Fruit fly (Drosophila melanogaster): ENCODE results near the gene Madm.

Gene Madm

DNA sequence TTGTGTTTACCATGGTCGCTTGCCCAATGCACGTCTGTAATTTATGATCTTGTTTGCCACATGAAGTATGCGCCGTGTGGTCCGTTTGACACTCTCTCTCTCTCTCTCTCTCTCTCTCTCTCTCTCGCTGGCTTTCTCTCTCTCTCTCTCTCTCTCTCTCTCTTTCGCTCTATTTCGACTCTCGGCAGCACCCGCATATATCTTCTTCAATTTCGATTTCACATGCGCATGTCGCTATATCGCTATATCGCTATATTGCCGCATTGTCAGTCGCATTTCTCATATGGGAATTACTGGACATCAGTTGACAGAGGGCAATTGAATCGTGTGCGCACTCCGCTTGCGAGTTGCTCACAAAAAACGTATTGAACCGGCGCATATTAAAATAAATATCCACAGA is 41.2 kb upstream of the Madm start (continued):
- no peak for TF ChIP-seq CG11695 (GFP tag; IDR thresholded peaks at IDR 0.05)
- no peak for TF ChIP-seq HLH4C (GFP tag; IDR thresholded peaks at IDR 0.05; ENCODE audit: partially characterized antibody)
- TF ChIP-seq psq (GFP tag; optimal IDR thresholded peaks at IDR 0.05): no peak
- no peak for TF ChIP-seq Doc2 (GFP tag; IDR thresholded peaks at IDR 0.05)
- TF ChIP-seq sim (GFP tag; IDR thresholded peaks at IDR 0.05): no peak
- peak; percentile 61 for TF ChIP-seq sens (GFP tag)
- TF ChIP-seq CG6689 (GFP tag; IDR thresholded peaks at IDR 0.05): no peak
- no peak for TF ChIP-seq sob (GFP tag; IDR thresholded peaks at IDR 0.05)
- no peak for TF ChIP-seq CG42726 (GFP tag; IDR thresholded peaks at IDR 0.05; ENCODE audit: partially characterized antibody)
- TF ChIP-seq CG4707 (GFP tag; optimal IDR thresholded peaks at IDR 0.05): no peak
- TF ChIP-seq E2f1 (GFP tag; IDR thresholded peaks at IDR 0.05): no peak
- TF ChIP-seq bowl (GFP tag; IDR thresholded peaks at IDR 0.05): no peak
- no peak for TF ChIP-seq crp (GFP tag; optimal IDR thresholded peaks at IDR 0.05)
- no peak for TF ChIP-seq seq (GFP tag; IDR thresholded peaks at IDR 0.05)
- TF ChIP-seq CG34224 (GFP tag; IDR thresholded peaks at IDR 0.05; ENCODE audit: partially characterized antibody): 0 out of 3 replicates have a peak, but pooled peaks have one; percentile 29
- peak; percentile 82 to 94 for TF ChIP-seq Trl (optimal IDR thresholded peaks at IDR 0.05)
- TF ChIP-seq Trl (GFP tag; optimal IDR thresholded peaks at IDR 0.05): no peak
- no peak for TF ChIP-seq HmgD (GFP tag; optimal IDR thresholded peaks at IDR 0.05)
- TF ChIP-seq CG4404 (GFP tag; IDR thresholded peaks at IDR 0.05): no peak
- TF ChIP-seq CG2875 (GFP tag; optimal IDR thresholded peaks at IDR 0.05): no peak
- TF ChIP-seq Chrac-16 (GFP tag; optimal IDR thresholded peaks at IDR 0.05): no peak
- no peak for TF ChIP-seq CG7357 (GFP tag; IDR thresholded peaks at IDR 0.05)
- no peak for TF ChIP-seq CG15269 (tag; optimal IDR thresholded peaks at IDR 0.05)
- no peak for TF ChIP-seq p53 (GFP tag; optimal IDR thresholded peaks at IDR 0.05)
- no peak for TF ChIP-seq CG13287 (GFP tag; IDR thresholded peaks at IDR 0.05; ENCODE audit: partially characterized antibody)
- no peak for TF ChIP-seq ewg (GFP tag; optimal IDR thresholded peaks at IDR 0.05)
- no peak for TF ChIP-seq NK7.1 (GFP tag; optimal IDR thresholded peaks at IDR 0.05)
- TF ChIP-seq sna (GFP tag; IDR thresholded peaks at IDR 0.05; ENCODE audit: partially characterized antibody): no peak
- TF ChIP-seq bsh (GFP tag; optimal IDR thresholded peaks at IDR 0.05): no peak
- no peak for TF ChIP-seq CG14667 (GFP tag; IDR thresholded peaks at IDR 0.05)
- TF ChIP-seq CG8281 (tag; optimal IDR thresholded peaks at IDR 0.05): peak; percentile 14
- TF ChIP-seq Xrp1 (GFP tag; IDR thresholded peaks at IDR 0.05): 0 out of 2 replicates have a peak, but pooled peaks have one; percentile 9
- no peak for TF ChIP-seq toy (GFP tag; IDR thresholded peaks at IDR 0.05)

DNA sequence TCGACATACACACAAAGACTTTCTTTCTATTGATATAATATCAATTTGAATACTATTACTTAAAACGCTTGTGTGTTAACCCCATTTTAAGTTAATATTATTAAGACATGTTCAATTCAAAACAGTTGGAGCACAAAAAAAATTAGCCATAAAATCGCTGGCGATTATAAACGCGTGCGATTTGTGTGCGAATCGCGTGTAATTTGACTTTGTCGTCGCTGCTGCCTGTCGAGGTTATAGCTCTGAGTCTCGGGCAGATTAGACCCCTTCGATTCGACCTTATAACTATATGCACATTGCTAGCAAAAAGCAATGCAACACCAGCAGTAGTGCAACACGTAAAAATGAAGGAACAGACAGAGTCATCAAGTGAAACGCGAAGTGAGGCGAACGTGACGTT is 37.3 kb upstream of the Madm start:
- TF ChIP-seq tll (GFP tag; optimal IDR thresholded peaks at IDR 0.05) (no peak), CG8359 (GFP tag; optimal IDR thresholded peaks at IDR 0.05; ENCODE audit: borderline replicate concordance) (peak; percentile 99)

DNA sequence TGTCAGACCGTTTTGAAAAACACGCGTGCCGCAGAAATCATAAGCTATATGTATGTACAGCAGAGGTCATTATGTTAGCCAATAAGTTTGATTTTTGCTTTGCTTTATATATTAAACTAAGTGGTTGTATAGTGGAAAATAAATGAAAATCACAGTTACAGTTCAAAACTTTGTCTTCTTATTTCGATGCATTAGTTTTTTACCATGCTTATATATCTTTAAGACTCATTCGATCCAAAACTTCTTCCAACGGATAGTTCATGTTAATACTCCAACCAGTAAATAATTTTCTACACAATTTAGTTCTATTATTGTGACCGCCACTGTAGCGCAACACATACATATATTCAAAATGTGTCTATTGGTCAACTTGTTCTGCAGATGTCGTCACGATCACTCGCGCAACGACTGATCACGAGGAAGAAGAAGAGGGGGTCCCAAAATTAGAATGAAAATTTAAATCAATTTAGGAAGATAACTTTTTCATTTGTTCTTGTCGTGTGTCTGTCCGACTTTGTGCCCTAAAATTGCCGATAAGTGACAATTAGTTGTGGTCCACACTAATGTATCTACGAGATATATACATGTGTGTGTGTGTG is 36.7 kb upstream of the Madm start:
- TF ChIP-seq nmo (GFP tag; optimal IDR thresholded peaks at IDR 0.05) (peak; percentile 84), tio (GFP tag; optimal IDR thresholded peaks at IDR 0.05) (peak; percentile 70), Opbp (GFP tag; IDR thresholded peaks at IDR 0.05; ENCODE audit: partially characterized antibody) (no peak), ems (GFP tag; optimal IDR thresholded peaks at IDR 0.05) (peak; percentile 48), aop (GFP tag; IDR thresholded peaks at IDR 0.05) (no peak), ATbp (GFP tag; optimal IDR thresholded peaks at IDR 0.05) (peak; percentile 56), ranshi (GFP tag; IDR thresholded peaks at IDR 0.05) (0 out of 2 replicates have a peak, but pooled peaks have one; percentile 18), CG32767 (GFP tag; IDR thresholded peaks at IDR 0.05) (0 out of 2 replicates have a peak, but pooled peaks have one; percentile 42), Drgx (GFP tag; IDR thresholded peaks at IDR 0.05) (peak; percentile 30; the same call in 1 of the 2 replicates), CG1024 (GFP tag; IDR thresholded peaks at IDR 0.05) (no peak), HmgZ (tag; optimal IDR thresholded peaks at IDR 0.05) (peak; percentile 24), HLH54F (GFP tag; optimal IDR thresholded peaks at IDR 0.05) (peak; percentile 8), NC2β (GFP tag; optimal IDR thresholded peaks at IDR 0.05) (no peak), br (optimal IDR thresholded peaks at IDR 0.05) (no peak), Ravus (GFP tag; IDR thresholded peaks at IDR 0.05) (peak; percentile 1; the same call in 1 of the 2 replicates), slbo (GFP tag; IDR thresholded peaks at IDR 0.05) (peak; percentile 22; the same call in 1 of the 2 replicates)

Measured in whole organism, embryonic.